Worm (Caenorhabditis elegans) whole organism, early embryonic: ENCODE data around the gene C27F2.9.

ENCODE experiments used
- B0310.2 ChIP-seq: sonication (generic microtip); optimal IDR thresholded peaks from 2 replicates; lab custom pipeline; 2016; ENCODE audit warnings: mild to moderate bottlenecking, missing genetic modification characterization, missing compliant biosample characterization
- F13C5.2 ChIP-seq: sonication (generic microtip); optimal IDR thresholded peaks from 2 replicates; lab custom pipeline; 2017; ENCODE audit warnings: mild to moderate bottlenecking, missing genetic modification characterization, inconsistent platforms, missing compliant biosample characterization
- aly-1 ChIP-seq: sonication (generic microtip); optimal IDR thresholded peaks from 2 replicates; lab custom pipeline; 2016; ENCODE audit warnings: missing genetic modification characterization, missing compliant biosample characterization
- ama-1 ChIP-seq: fragments of 150-350 bp; optimal IDR thresholded peaks from 2 replicates; lab custom pipeline; 2014
- ceh-13 ChIP-seq: fragments of 200-800 bp; sonication (Bioruptor generic); optimal IDR thresholded peaks from 2 replicates; lab custom pipeline; 2018; ENCODE audit warnings: mild to moderate bottlenecking, missing genetic modification characterization, missing compliant biosample characterization
- ceh-36 ChIP-seq: sonication (generic microtip); optimal IDR thresholded peaks from 2 replicates; lab custom pipeline; 2016; ENCODE audit warnings: missing genetic modification characterization, inconsistent platforms, missing compliant biosample characterization
- ets-7 ChIP-seq: sonication (generic microtip); optimal IDR thresholded peaks from 2 replicates; lab custom pipeline; 2016; ENCODE audit warnings: missing genotype, missing genetic modification characterization, missing compliant biosample characterization
- flt-1 ChIP-seq: fragments of 200-800 bp; sonication (Bioruptor generic); IDR thresholded peaks from 2 replicates; pipeline ENCODE4 v1.3.6; 2022; ENCODE audit warnings: missing genetic modification characterization, missing compliant biosample characterization
- hmbx-1 ChIP-seq: sonication (generic microtip); optimal IDR thresholded peaks from 2 replicates; lab custom pipeline; 2016; ENCODE audit warnings: mild to moderate bottlenecking, missing genetic modification characterization, missing compliant biosample characterization
- hmg-4 ChIP-seq: fragments of 200-800 bp; sonication (Bioruptor generic); optimal IDR thresholded peaks from 2 replicates; lab custom pipeline; 2018; ENCODE audit warnings: mild to moderate bottlenecking, missing genetic modification characterization, missing compliant biosample characterization
- hnd-1 ChIP-seq: sonication (generic microtip); optimal IDR thresholded peaks from 2 replicates; lab custom pipeline; 2016; ENCODE audit warnings: missing genetic modification characterization, missing compliant biosample characterization
- pes-1 ChIP-seq: fragments of 200-800 bp; sonication (Bioruptor generic); IDR thresholded peaks from 2 replicates; pipeline ENCODE4 v1.3.6; 2022; ENCODE audit warnings: missing genetic modification reagents, missing genetic modification characterization, missing compliant biosample characterization
- scrt-1 ChIP-seq: fragments of 200-800 bp; sonication (Bioruptor generic); IDR thresholded peaks from 2 replicates; pipeline ENCODE4 v1.3.6; 2022; ENCODE audit warnings: missing genetic modification characterization, missing compliant biosample characterization
- sea-1 ChIP-seq: fragments of 200-800 bp; sonication (Bioruptor generic); conservative IDR thresholded peaks from 2 replicates; pipeline ENCODE4 v1.3.6; 2022; ENCODE audit warnings: missing genetic modification characterization, missing compliant biosample characterization
- tbx-11 ChIP-seq: fragments of 200-800 bp; sonication (Bioruptor generic); IDR thresholded peaks from 2 replicates; pipeline ENCODE4 v1.3.6; 2022; ENCODE audit warnings: missing genetic modification characterization, missing compliant biosample characterization
- tbx-37 ChIP-seq: fragments of 200-800 bp; sonication (Bioruptor generic); conservative IDR thresholded peaks from 2 replicates; pipeline ENCODE4 v1.3.6; 2022; ENCODE audit warnings: missing genetic modification reagents, missing genetic modification characterization, missing compliant biosample characterization
- tra-4 ChIP-seq: sonication (generic microtip); optimal IDR thresholded peaks from 2 replicates; lab custom pipeline; 2017; ENCODE audit warnings: missing genetic modification characterization, missing compliant biosample characterization

C27F2.9 gene

ce11 chrIII:5002231-5002630, 39.4 kb upstream of the C27F2.9 start, which contains the start of gene R144.10:
TSS of gene R144.10 (minus strand) at chrIII:5002331.
- TF ChIP-seq ets-7 (tag; lab: Kevin White, UChicago) = no peak
- TF ChIP-seq hmbx-1 = no peak
- no peak for TF ChIP-seq tbx-37
- TF ChIP-seq B0310.2 = no peak
- TF ChIP-seq tbx-11 (GFP tag; lab: Robert Waterston, UW) = no peak
- TF ChIP-seq hnd-1 (tag; lab: Kevin White, UChicago) = no peak
- no peak for TF ChIP-seq F13C5.2 (tag; lab: Kevin White, UChicago)
- TF ChIP-seq tra-4 (tag; lab: Kevin White, UChicago) = no peak
- no peak for TF ChIP-seq ceh-13 (GFP tag; lab: Kevin White, UChicago)
- TF ChIP-seq sea-1 (GFP tag; lab: Robert Waterston, UW) = no peak
- TF ChIP-seq hmg-4 (GFP tag; lab: Kevin White, UChicago) = no peak
- TF ChIP-seq ceh-36 (tag; lab: Kevin White, UChicago) = no peak

ce11 chrIII:4998956-4999425, 36.1 kb upstream of the C27F2.9 start, which contains the start of gene smcr-8:
TSS of gene smcr-8 (plus strand) at chrIII:4999375.
- TF ChIP-seq flt-1 (GFP tag; lab: Robert Waterston, UW) (no peak), hmbx-1 (no peak), F13C5.2 (tag; lab: Kevin White, UChicago) (no peak), scrt-1 (no peak), hmg-4 (GFP tag; lab: Kevin White, UChicago) (no peak), ceh-36 (tag; lab: Kevin White, UChicago) (no peak), B0310.2 (no peak), pes-1 (GFP tag; lab: Robert Waterston, UW) (no peak), ets-7 (tag; lab: Kevin White, UChicago) (no peak), sea-1 (GFP tag; lab: Robert Waterston, UW) (no peak), ceh-13 (GFP tag; lab: Kevin White, UChicago) (no peak), tra-4 (tag; lab: Kevin White, UChicago) (no peak), aly-1 (tag; lab: Kevin White, UChicago) (no peak), hnd-1 (tag; lab: Kevin White, UChicago) (no peak), tbx-37 (no peak), ama-1 (lab: Kevin White, UChicago) (no peak), tbx-11 (GFP tag; lab: Robert Waterston, UW) (no peak)

- TF ChIP-seq scrt-1 (no peak), ets-7 (tag; lab: Kevin White, UChicago) (no peak), tra-4 (tag; lab: Kevin White, UChicago) (no peak), tbx-11 (GFP tag; lab: Robert Waterston, UW) (no peak), pes-1 (GFP tag; lab: Robert Waterston, UW) (no peak), aly-1 (tag; lab: Kevin White, UChicago) (no peak), ama-1 (lab: Kevin White, UChicago) (no peak), B0310.2 (no peak), hmg-4 (GFP tag; lab: Kevin White, UChicago) (no peak), tbx-37 (no peak), hmbx-1 (no peak), F13C5.2 (tag; lab: Kevin White, UChicago) (no peak), flt-1 (GFP tag; lab: Robert Waterston, UW) (no peak), sea-1 (GFP tag; lab: Robert Waterston, UW) (no peak), ceh-13 (GFP tag; lab: Kevin White, UChicago) (no peak)
Measured at ce11 chrIII:4998111-4998859, 35.4 kb upstream of the C27F2.9 start, which contains the start of gene tmem-131. TSS of gene tmem-131 (minus strand) at chrIII:4998161.

- TF ChIP-seq pes-1 (GFP tag; lab: Robert Waterston, UW) (no peak), tbx-11 (GFP tag; lab: Robert Waterston, UW) (no peak), tbx-37 (no peak)
Measured at ce11 chrIII:4987666-4988065, 24.8 kb upstream of the C27F2.9 start.

- TF ChIP-seq hmg-4 (GFP tag; lab: Kevin White, UChicago) = no peak
- TF ChIP-seq tbx-37 = peak; percentile 58
Measured at ce11 chrIII:4986790-4987259, 24.0 kb upstream of the C27F2.9 start, which contains the start of the genes C27F2.10 and wdr-60. TSS of gene C27F2.10 (minus strand) at chrIII:4986898. TSS of gene wdr-60 (plus strand) at chrIII:4987209.

ce11 chrIII:4984444-4985086, 21.7 kb upstream of the C27F2.9 start, which contains the start of gene C27F2.7:
TSS of gene C27F2.7 (minus strand) at chrIII:4984494.
- TF ChIP-seq ets-7 (tag; lab: Kevin White, UChicago) (no peak), sea-1 (GFP tag; lab: Robert Waterston, UW) (no peak), aly-1 (tag; lab: Kevin White, UChicago) (no peak), hnd-1 (tag; lab: Kevin White, UChicago) (no peak), tra-4 (tag; lab: Kevin White, UChicago) (no peak), B0310.2 (no peak), ceh-36 (tag; lab: Kevin White, UChicago) (no peak), tbx-11 (GFP tag; lab: Robert Waterston, UW) (no peak), F13C5.2 (tag; lab: Kevin White, UChicago) (no peak), hmg-4 (GFP tag; lab: Kevin White, UChicago) (no peak), ama-1 (lab: Kevin White, UChicago) (no peak)

ce11 chrIII:4983961-4984360, 21.1 kb upstream of the C27F2.9 start:
- no peak for TF ChIP-seq scrt-1
- TF ChIP-seq aly-1 (tag; lab: Kevin White, UChicago) = no peak
- no peak for TF ChIP-seq B0310.2
- no peak for TF ChIP-seq hmg-4 (GFP tag; lab: Kevin White, UChicago)
- TF ChIP-seq flt-1 (GFP tag; lab: Robert Waterston, UW) = no peak
- no peak for TF ChIP-seq ama-1 (lab: Kevin White, UChicago)
- no peak for TF ChIP-seq tbx-37
- TF ChIP-seq F13C5.2 (tag; lab: Kevin White, UChicago) = no peak
- no peak for TF ChIP-seq ceh-13 (GFP tag; lab: Kevin White, UChicago)
- TF ChIP-seq tbx-11 (GFP tag; lab: Robert Waterston, UW) = no peak
- TF ChIP-seq tra-4 (tag; lab: Kevin White, UChicago) = no peak
- no peak for TF ChIP-seq pes-1 (GFP tag; lab: Robert Waterston, UW)
- no peak for TF ChIP-seq ceh-36 (tag; lab: Kevin White, UChicago)
- no peak for TF ChIP-seq ets-7 (tag; lab: Kevin White, UChicago)
